Worm (Caenorhabditis elegans): ENCODE data around the gene mdt-22.

Gene mdt-22

DNA sequence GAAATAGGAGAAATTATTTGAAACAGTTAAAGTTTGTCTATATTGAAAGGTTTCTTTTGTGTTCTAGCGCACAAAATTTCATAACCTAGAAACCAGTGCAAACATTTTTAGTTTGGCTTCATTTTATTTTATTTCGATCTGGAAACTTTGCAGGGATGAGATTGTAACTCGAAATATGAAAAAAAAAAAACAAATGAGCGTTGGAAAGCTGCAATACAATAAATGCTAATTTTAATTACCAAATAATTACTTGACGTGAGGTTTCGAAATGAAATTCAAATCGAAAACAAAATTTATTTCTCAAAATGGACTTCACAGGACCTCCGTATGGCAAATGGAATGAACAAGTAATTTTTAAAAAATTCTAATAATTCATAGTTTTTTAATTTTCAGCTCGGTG is 16.0 kb downstream of the mdt-22 start, which contains the start of gene M02G9.4:
Gene M02G9.4, plus strand, starts transcription at position 301 of the 400 bp plus-strand sequence.
- TF ChIP-seq C08G9.2 (tag; optimal IDR thresholded peaks at IDR 0.05), result no peak
- TF ChIP-seq lim-6 (tag; optimal IDR thresholded peaks at IDR 0.05), result no peak
- TF ChIP-seq mec-3 (tag; optimal IDR thresholded peaks at IDR 0.05; ENCODE audit: borderline replicate concordance), result no peak
- TF ChIP-seq lin-11 (tag; optimal IDR thresholded peaks at IDR 0.05), result no peak
- no peak for TF ChIP-seq nhr-11 (tag; optimal IDR thresholded peaks at IDR 0.05)
- TF ChIP-seq zip-5 (tag; optimal IDR thresholded peaks at IDR 0.05), result no peak
- no peak for TF ChIP-seq ceh-6 (GFP tag; optimal IDR thresholded peaks at IDR 0.05)
- no peak for TF ChIP-seq pha-2 (tag; optimal IDR thresholded peaks at IDR 0.05)
- TF ChIP-seq F13H6.1 (tag; optimal IDR thresholded peaks at IDR 0.05), result no peak
- no peak for TF ChIP-seq unc-86 (tag; optimal IDR thresholded peaks at IDR 0.05)
- no peak for TF ChIP-seq ceh-22 (tag; optimal IDR thresholded peaks at IDR 0.05)
- no peak for TF ChIP-seq ref-2 (tag; optimal IDR thresholded peaks at IDR 0.05)
- no peak for TF ChIP-seq elt-2 (tag; optimal IDR thresholded peaks at IDR 0.05)
- no peak for TF ChIP-seq tbx-7 (tag; optimal IDR thresholded peaks at IDR 0.05)

- no peak for TF ChIP-seq ama-1 (optimal IDR thresholded peaks at IDR 0.05)
- TF ChIP-seq sox-2 (GFP tag; IDR thresholded peaks at IDR 0.05), result no peak
- no peak for TF ChIP-seq ceh-34 (tag; optimal IDR thresholded peaks at IDR 0.05)
- TF ChIP-seq ceh-45 (GFP tag; IDR thresholded peaks at IDR 0.05), result no peak
- no peak for TF ChIP-seq pag-3 (tag; optimal IDR thresholded peaks at IDR 0.05; ENCODE audit: borderline replicate concordance)
- no peak for TF ChIP-seq nhr-11 (tag; optimal IDR thresholded peaks at IDR 0.05)
- no peak for TF ChIP-seq pha-2 (tag; optimal IDR thresholded peaks at IDR 0.05)
- no peak for TF ChIP-seq sox-4 (tag; optimal IDR thresholded peaks at IDR 0.05)
- TF ChIP-seq ceh-18 (tag; optimal IDR thresholded peaks at IDR 0.05), result no peak
- TF ChIP-seq pat-9 (tag; optimal IDR thresholded peaks at IDR 0.05), result no peak
- TF ChIP-seq ceh-22 (tag; optimal IDR thresholded peaks at IDR 0.05), result no peak
- no peak for TF ChIP-seq K09A11.1 (tag; optimal IDR thresholded peaks at IDR 0.05; ENCODE audit: insufficient read depth)
- TF ChIP-seq fax-1 (tag; optimal IDR thresholded peaks at IDR 0.05), result no peak
Observed at ce11 chrII:10321410-10321809, 20.4 kb downstream of the mdt-22 start, which contains the start of gene idpp-4. Gene idpp-4 (plus strand): TSS chrII:10321460.

ce11 chrII:10325615-10326232 is 24.7 kb downstream of the mdt-22 start, which contains the start of gene appg-1:
Gene appg-1 (plus strand): TSS chrII:10326041.
- TF ChIP-seq ceh-24 (tag; optimal IDR thresholded peaks at IDR 0.05) (no peak), gmeb-2 (tag; optimal IDR thresholded peaks at IDR 0.05) (no peak), sox-2 (GFP tag; IDR thresholded peaks at IDR 0.05) (no peak), unc-42 (tag; optimal IDR thresholded peaks at IDR 0.05) (no peak), ama-1 (optimal IDR thresholded peaks at IDR 0.05) (no peak), unc-86 (tag; optimal IDR thresholded peaks at IDR 0.05) (no peak), ceh-14 (tag; optimal IDR thresholded peaks at IDR 0.05) (no peak), ceh-31 (tag; optimal IDR thresholded peaks at IDR 0.05) (no peak), ceh-22 (tag; optimal IDR thresholded peaks at IDR 0.05) (no peak), rnt-1 (tag; optimal IDR thresholded peaks at IDR 0.05) (no peak), elt-4 (tag; optimal IDR thresholded peaks at IDR 0.05) (no peak), ceh-19 (GFP tag; optimal IDR thresholded peaks at IDR 0.05) (no peak), ceh-30 (tag; optimal IDR thresholded peaks at IDR 0.05) (no peak), odd-2 (tag; optimal IDR thresholded peaks at IDR 0.05) (no peak)

DNA sequence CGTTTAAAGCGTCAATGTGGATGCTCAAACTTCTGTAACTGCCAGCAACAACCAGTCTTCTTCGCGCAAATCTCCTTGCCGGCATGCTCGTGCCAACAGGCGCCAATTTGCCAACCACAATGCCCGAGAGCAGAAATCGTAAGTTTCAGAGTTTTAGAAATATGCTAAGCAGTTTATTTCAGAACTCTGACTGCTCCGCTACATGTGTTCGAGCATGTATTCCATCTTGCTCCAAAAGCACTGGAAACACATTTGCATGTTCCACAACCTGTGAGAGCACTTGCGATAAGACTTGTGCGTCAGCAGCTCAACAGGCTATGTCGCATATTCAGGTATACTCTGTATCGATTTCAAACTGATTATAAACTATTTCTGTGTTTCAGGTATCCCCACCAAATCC is 28.7 kb downstream of the mdt-22 start:
- TF ChIP-seq ceh-34 (tag; optimal IDR thresholded peaks at IDR 0.05) (no peak), hlh-13 (GFP tag; optimal IDR thresholded peaks at IDR 0.05) (no peak), pat-9 (tag; optimal IDR thresholded peaks at IDR 0.05) (no peak), pqm-1 (tag; optimal IDR thresholded peaks at IDR 0.05) (no peak), ztf-16 (tag; optimal IDR thresholded peaks at IDR 0.05) (no peak)

All from whole organism, late embryonic.